Fruit fly (Drosophila melanogaster) whole organism: ENCODE measurements around the gene S-Lap1.

ENCODE experiments used
- Dll ChIP-seq: fragments of >200 bp; optimal IDR thresholded peaks from 2 replicates; lab custom pipeline; 2017
- EcR ChIP-seq, 2 experiments: fragments of >200 bp; optimal IDR thresholded peaks; 2 replicates each; lab custom pipeline; 2017; ENCODE audit warnings: missing biosample characterization in 2 of 2, missing genetic modification characterization in 2 of 2, missing genetic modification reagents in 2 of 2
- psq ChIP-seq: fragments of >200 bp; optimal IDR thresholded peaks from 2 replicates; lab custom pipeline; 2017
- usp ChIP-seq: fragments of >200 bp; optimal IDR thresholded peaks from 2 replicates; lab custom pipeline; 2017; ENCODE audit warnings: missing biosample characterization, missing genetic modification characterization, mixed read lengths

DNA sequence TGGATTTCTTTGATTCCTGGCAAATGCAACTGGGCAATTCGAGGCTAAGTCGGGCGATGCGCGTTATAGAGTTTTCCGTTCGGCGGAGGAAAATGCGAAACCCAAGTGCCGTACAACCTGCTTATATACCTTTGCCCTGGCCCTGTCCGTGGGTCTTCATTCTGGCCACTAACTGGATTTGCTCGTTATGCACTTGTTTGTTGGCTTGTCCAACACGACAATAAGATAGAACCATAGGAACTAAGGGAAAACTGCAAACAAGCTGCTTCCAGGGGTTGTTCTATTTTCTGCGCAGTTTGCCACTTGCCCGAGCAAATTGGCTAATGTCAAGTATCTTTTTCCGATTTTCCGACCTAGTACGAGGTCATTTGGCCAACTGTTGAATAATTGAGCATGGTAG, 31.8 kb downstream of the S-Lap1 start, which contains the start of gene Arr2:
- TF ChIP-seq EcR (GFP tag; optimal IDR thresholded peaks at IDR 0.05; lab: Kevin White, UChicago): no peak
- no peak for TF ChIP-seq Dll (lab: Kevin White, UChicago)
- no peak for TF ChIP-seq psq
- TF ChIP-seq usp: no peak
